Worm (Caenorhabditis elegans): ENCODE results near the gene mrpl-50.

The mrpl-50 gene

DNA sequence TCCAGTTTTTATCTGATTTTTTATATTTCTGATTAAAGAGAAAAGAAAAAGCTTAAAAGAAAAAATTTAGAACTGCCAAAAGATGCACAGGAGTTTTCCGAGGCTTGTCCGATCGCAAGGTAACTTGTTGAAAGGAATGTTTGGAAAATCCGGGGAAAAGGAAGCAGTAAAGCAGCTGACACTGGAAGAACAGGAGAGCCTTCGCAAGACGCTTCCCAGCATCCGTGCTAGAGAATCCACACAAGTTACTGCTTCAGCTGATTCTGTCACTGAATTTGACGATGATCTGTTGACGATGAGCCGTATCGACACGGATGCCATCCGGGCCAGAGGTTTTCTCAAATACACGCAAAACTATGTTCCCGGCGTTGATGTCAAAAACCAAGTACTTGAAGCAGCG lies at the start of gene mrpl-50:
Gene mrpl-50 (plus strand): TSS at position 71 of the 400 bp plus-strand sequence.
- TF ChIP-seq tra-4 (tag; optimal IDR thresholded peaks at IDR 0.05) (peak; percentile 22), pes-1 (GFP tag; IDR thresholded peaks at IDR 0.05) (no peak)

- no peak for TF ChIP-seq B0310.2 (tag; optimal IDR thresholded peaks at IDR 0.05)
- TF ChIP-seq sea-1 (GFP tag; conservative IDR thresholded peaks at IDR 0.05), result no peak
- no peak for TF ChIP-seq hmbx-1 (tag; optimal IDR thresholded peaks at IDR 0.05)
- no peak for TF ChIP-seq tbx-11 (GFP tag; IDR thresholded peaks at IDR 0.05)
- no peak for TF ChIP-seq tbx-37 (GFP tag; conservative IDR thresholded peaks at IDR 0.05)
- no peak for TF ChIP-seq ama-1 (optimal IDR thresholded peaks at IDR 0.05)
- TF ChIP-seq hmg-4 (GFP tag; optimal IDR thresholded peaks at IDR 0.05), result no peak
- TF ChIP-seq pes-1 (GFP tag; IDR thresholded peaks at IDR 0.05), result no peak
- TF ChIP-seq aly-1 (tag; optimal IDR thresholded peaks at IDR 0.05), result no peak
- no peak for TF ChIP-seq ceh-13 (GFP tag; optimal IDR thresholded peaks at IDR 0.05)
- no peak for TF ChIP-seq flt-1 (GFP tag; IDR thresholded peaks at IDR 0.05)
- no peak for TF ChIP-seq ceh-36 (tag; optimal IDR thresholded peaks at IDR 0.05)
- TF ChIP-seq tra-4 (tag; optimal IDR thresholded peaks at IDR 0.05), result no peak
Observed at ce11 chrII:8883559-8883958, 46.1 kb upstream of the mrpl-50 start, which contains the start of gene rha-1. rha-1 (minus strand) TSS chrII:8883659.

DNA sequence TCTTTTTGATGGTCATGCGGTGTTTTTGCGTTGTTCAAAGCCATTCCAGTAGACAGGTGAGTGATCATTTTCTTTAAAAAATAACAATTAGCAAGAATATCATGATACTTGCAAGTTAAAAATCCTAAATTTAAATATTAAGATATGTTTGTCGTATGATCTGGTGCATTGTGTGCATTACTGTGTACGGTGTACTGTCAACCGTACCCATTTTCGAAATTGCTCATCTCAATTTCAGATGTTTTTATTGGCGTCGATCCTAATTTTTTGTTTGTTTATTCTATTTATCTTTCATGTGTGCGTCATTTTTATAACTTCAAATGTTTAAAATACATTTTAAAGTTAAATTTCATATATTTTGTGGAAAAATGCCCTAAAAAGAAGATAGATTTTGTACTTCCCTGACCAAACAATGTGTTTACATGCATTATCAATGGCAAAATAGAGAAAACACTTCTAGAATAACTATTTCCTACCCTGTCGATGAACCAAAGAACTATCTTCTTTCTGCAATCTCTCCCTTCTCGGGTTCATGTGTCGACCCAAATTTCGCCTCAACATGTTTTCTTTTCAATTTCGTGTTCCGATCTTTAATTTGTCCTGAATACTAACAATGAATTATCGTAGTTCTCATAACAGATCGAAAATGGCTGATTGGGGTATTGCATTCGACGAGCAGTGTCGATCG lies 45.2 kb upstream of the mrpl-50 start, which contains the start of the genes T07D4.5 and ddx-19:
Gene T07D4.5 (minus strand): TSS at position 71 of the 688 bp plus-strand sequence.
Gene ddx-19 (plus strand): TSS at position 638 of the 688 bp plus-strand sequence.
- TF ChIP-seq ets-7 (tag; optimal IDR thresholded peaks at IDR 0.05), result no peak

DNA sequence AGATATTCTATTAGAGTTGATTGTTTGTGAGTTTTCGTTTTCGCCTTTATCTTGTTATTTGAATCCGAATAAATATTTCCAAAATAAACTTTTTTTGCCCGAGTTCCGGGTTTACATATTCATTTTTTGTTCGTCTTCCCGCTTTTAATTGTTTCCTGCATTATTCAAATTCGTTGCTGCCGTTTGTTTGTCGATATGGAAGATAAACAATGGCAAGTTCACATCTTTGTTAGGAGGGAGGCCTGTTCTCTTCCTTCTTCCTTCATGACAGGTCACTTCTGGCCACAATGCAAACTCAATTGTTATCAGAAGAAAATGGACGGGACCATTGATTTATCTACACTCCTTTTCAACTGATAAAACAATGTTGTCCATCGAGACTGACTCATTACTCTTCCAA lies 40.1 kb upstream of the mrpl-50 start:
- TF ChIP-seq tra-4 (tag; optimal IDR thresholded peaks at IDR 0.05) (no peak), ets-7 (tag; optimal IDR thresholded peaks at IDR 0.05) (no peak)

DNA sequence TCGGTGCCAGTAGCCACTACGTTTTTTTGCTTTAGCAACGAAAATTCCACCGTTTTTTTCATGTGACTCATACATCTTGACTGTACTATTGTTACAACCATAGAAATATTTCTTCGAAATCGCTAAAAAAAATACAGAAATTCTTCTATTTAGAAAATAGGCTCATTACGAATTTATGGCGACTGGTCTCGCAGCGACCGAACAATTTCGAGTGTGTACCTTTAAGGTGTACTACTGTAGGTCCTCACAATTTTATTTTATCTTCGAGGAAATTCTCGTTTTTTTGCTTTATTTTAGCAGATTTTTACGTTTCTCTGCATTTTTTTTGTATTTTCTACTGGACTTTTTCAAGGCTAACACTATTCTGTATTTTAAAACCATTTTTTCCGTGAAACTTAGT lies 39.6 kb upstream of the mrpl-50 start:
- TF ChIP-seq hnd-1 (tag; optimal IDR thresholded peaks at IDR 0.05) (no peak), ets-7 (tag; optimal IDR thresholded peaks at IDR 0.05) (no peak), hmg-4 (GFP tag; optimal IDR thresholded peaks at IDR 0.05) (no peak), aly-1 (tag; optimal IDR thresholded peaks at IDR 0.05) (no peak), ama-1 (optimal IDR thresholded peaks at IDR 0.05) (no peak), pes-1 (GFP tag; IDR thresholded peaks at IDR 0.05) (no peak), sea-1 (GFP tag; conservative IDR thresholded peaks at IDR 0.05) (no peak), tra-4 (tag; optimal IDR thresholded peaks at IDR 0.05) (no peak)

DNA sequence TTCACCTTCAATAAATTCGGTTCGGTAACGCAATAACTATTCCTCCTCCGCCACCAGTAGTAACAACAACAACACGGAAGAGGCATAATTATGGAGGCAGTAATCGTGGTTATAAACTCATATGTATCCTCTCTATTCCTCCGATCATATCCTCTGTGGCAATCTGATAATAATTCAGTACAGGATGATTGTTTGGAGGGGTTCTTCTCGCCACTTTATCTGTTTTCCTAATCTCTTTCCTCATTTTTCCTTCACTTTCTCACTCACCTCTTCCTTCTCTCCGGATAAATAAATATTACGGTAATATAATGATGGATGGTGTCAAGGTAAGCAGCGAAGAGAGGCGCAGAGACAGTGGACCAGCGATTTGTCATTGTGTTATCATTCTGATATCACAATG lies 39.1 kb upstream of the mrpl-50 start:
- no peak for TF ChIP-seq ama-1 (optimal IDR thresholded peaks at IDR 0.05)
- no peak for TF ChIP-seq tbx-37 (GFP tag; conservative IDR thresholded peaks at IDR 0.05)
- TF ChIP-seq hmbx-1 (tag; optimal IDR thresholded peaks at IDR 0.05), result no peak
- no peak for TF ChIP-seq hnd-1 (tag; optimal IDR thresholded peaks at IDR 0.05)
- no peak for TF ChIP-seq aly-1 (tag; optimal IDR thresholded peaks at IDR 0.05)
- TF ChIP-seq ceh-36 (tag; optimal IDR thresholded peaks at IDR 0.05), result no peak
- no peak for TF ChIP-seq scrt-1 (GFP tag; IDR thresholded peaks at IDR 0.05)
- no peak for TF ChIP-seq sea-1 (GFP tag; conservative IDR thresholded peaks at IDR 0.05)
- TF ChIP-seq ets-7 (tag; optimal IDR thresholded peaks at IDR 0.05), result no peak
- TF ChIP-seq flt-1 (GFP tag; IDR thresholded peaks at IDR 0.05), result no peak
- TF ChIP-seq B0310.2 (tag; optimal IDR thresholded peaks at IDR 0.05), result no peak
- TF ChIP-seq ceh-13 (GFP tag; optimal IDR thresholded peaks at IDR 0.05), result no peak
- TF ChIP-seq pes-1 (GFP tag; IDR thresholded peaks at IDR 0.05), result no peak
- no peak for TF ChIP-seq tra-4 (tag; optimal IDR thresholded peaks at IDR 0.05)

DNA sequence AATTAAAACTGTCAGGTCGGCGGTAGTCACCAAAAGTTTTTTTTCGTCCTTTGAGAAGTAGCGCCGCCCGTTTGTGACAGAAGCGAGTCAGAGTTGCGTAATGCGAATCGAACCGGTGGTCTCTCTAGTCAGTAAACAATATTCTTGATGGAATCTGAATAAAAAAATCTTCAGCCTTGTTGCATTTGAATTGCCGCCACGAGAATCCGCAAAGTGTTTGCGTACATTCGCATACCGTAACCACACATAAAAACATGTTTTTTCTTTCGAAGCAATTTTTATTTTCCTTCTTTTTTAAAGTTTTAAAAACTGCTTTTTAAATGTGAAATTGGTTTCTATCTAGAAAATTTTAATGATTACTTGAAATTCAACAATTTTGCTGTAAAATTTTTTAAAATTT lies 38.6 kb upstream of the mrpl-50 start:
- TF ChIP-seq F13C5.2 (tag; optimal IDR thresholded peaks at IDR 0.05), result no peak
- TF ChIP-seq hmg-4 (GFP tag; optimal IDR thresholded peaks at IDR 0.05), result no peak
- TF ChIP-seq hnd-1 (tag; optimal IDR thresholded peaks at IDR 0.05), result no peak
- TF ChIP-seq ceh-13 (GFP tag; optimal IDR thresholded peaks at IDR 0.05), result no peak
- no peak for TF ChIP-seq sea-1 (GFP tag; conservative IDR thresholded peaks at IDR 0.05)
- TF ChIP-seq pes-1 (GFP tag; IDR thresholded peaks at IDR 0.05), result no peak
- no peak for TF ChIP-seq hmbx-1 (tag; optimal IDR thresholded peaks at IDR 0.05)
- TF ChIP-seq ceh-36 (tag; optimal IDR thresholded peaks at IDR 0.05), result no peak
- TF ChIP-seq scrt-1 (GFP tag; IDR thresholded peaks at IDR 0.05), result no peak
- no peak for TF ChIP-seq ama-1 (optimal IDR thresholded peaks at IDR 0.05)
- TF ChIP-seq B0310.2 (tag; optimal IDR thresholded peaks at IDR 0.05), result no peak

ce11 chrII:8891606-8892005 lies 38.0 kb upstream of the mrpl-50 start:
- TF ChIP-seq ceh-13 (GFP tag; optimal IDR thresholded peaks at IDR 0.05), result no peak
- no peak for TF ChIP-seq flt-1 (GFP tag; IDR thresholded peaks at IDR 0.05)
- no peak for TF ChIP-seq F13C5.2 (tag; optimal IDR thresholded peaks at IDR 0.05)
- no peak for TF ChIP-seq tra-4 (tag; optimal IDR thresholded peaks at IDR 0.05)
- TF ChIP-seq hnd-1 (tag; optimal IDR thresholded peaks at IDR 0.05), result no peak
- no peak for TF ChIP-seq B0310.2 (tag; optimal IDR thresholded peaks at IDR 0.05)
- TF ChIP-seq ceh-36 (tag; optimal IDR thresholded peaks at IDR 0.05), result no peak
- TF ChIP-seq tbx-11 (GFP tag; IDR thresholded peaks at IDR 0.05), result no peak
- TF ChIP-seq ama-1 (optimal IDR thresholded peaks at IDR 0.05), result no peak
- no peak for TF ChIP-seq hmbx-1 (tag; optimal IDR thresholded peaks at IDR 0.05)
- TF ChIP-seq aly-1 (tag; optimal IDR thresholded peaks at IDR 0.05), result no peak
- TF ChIP-seq ets-7 (tag; optimal IDR thresholded peaks at IDR 0.05), result no peak
- no peak for TF ChIP-seq hmg-4 (GFP tag; optimal IDR thresholded peaks at IDR 0.05)
- TF ChIP-seq pes-1 (GFP tag; IDR thresholded peaks at IDR 0.05), result no peak
- no peak for TF ChIP-seq tbx-37 (GFP tag; conservative IDR thresholded peaks at IDR 0.05)
- no peak for TF ChIP-seq sea-1 (GFP tag; conservative IDR thresholded peaks at IDR 0.05)
- no peak for TF ChIP-seq scrt-1 (GFP tag; IDR thresholded peaks at IDR 0.05)
